Fruit fly (Drosophila melanogaster) whole organism, embryonic: ENCODE results near the gene ghi.

ENCODE experiments used
- Atf6 ChIP-seq: fragments of 200-800 bp; sonication (Bioruptor generic); IDR thresholded peaks from 2 replicates; pipeline ENCODE4 v1.3.6; 2022; ENCODE audit warnings: missing biosample characterization, missing genetic modification characterization
- CG10209 ChIP-seq: fragments of 200-800 bp; sonication (Bioruptor generic); optimal IDR thresholded peaks from 3 replicates; lab custom pipeline; 2017; ENCODE audit warnings: missing biosample characterization, mild to moderate bottlenecking, missing genetic modification characterization, missing genetic modification reagents
- CG10366 ChIP-seq: fragments of 200-800 bp; sonication (Bioruptor generic); IDR thresholded peaks from 2 replicates; pipeline ENCODE4 v1.3.6; 2022; ENCODE audit warnings: missing biosample characterization, missing genetic modification characterization
- CG13123 ChIP-seq: fragments of 200-800 bp; sonication (Bioruptor generic); optimal IDR thresholded peaks from 2 replicates; lab custom pipeline; 2016; ENCODE audit warnings: missing biosample characterization, missing genetic modification characterization
- CG13287 ChIP-seq: fragments of 200-800 bp; sonication (Bioruptor generic); IDR thresholded peaks from 2 replicates; pipeline ENCODE4 v1.3.6; 2022; ENCODE audit warnings: missing biosample characterization, missing genetic modification characterization; ENCODE audit not compliant: partially characterized antibody
- CG17186 ChIP-seq: fragments of 200-800 bp; sonication (Bioruptor generic); optimal IDR thresholded peaks from 3 replicates; lab custom pipeline; 2017; ENCODE audit warnings: missing biosample characterization, missing genetic modification reagents, missing genetic modification characterization
- CG1832 ChIP-seq: fragments of 200-800 bp; sonication (Bioruptor generic); optimal IDR thresholded peaks from 2 replicates; lab custom pipeline; 2017; ENCODE audit warnings: missing biosample characterization, mild to moderate bottlenecking, missing genetic modification characterization, inconsistent platforms
- CG2678 ChIP-seq: fragments of 200-800 bp; sonication (Bioruptor generic); optimal IDR thresholded peaks from 3 replicates; lab custom pipeline; 2019; ENCODE audit warnings: missing biosample characterization, mild to moderate bottlenecking, missing genetic modification characterization, moderate library complexity
- CG2712 ChIP-seq: fragments of 200-800 bp; optimal IDR thresholded peaks from 3 replicates; lab custom pipeline; 2019; ENCODE audit warnings: missing biosample characterization, mild to moderate bottlenecking, missing genetic modification characterization, moderate library complexity
- CG4617 ChIP-seq: fragments of 200-800 bp; sonication (Bioruptor generic); optimal IDR thresholded peaks from 3 replicates; lab custom pipeline; 2016; ENCODE audit warnings: missing biosample characterization, missing genetic modification characterization, borderline replicate concordance
- CG5180 ChIP-seq: fragments of 200-800 bp; sonication (Bioruptor generic); optimal IDR thresholded peaks from 3 replicates; lab custom pipeline; 2017; ENCODE audit warnings: missing biosample characterization, missing genetic modification characterization, mild to moderate bottlenecking, moderate library complexity, missing genetic modification reagents
- CG5245 ChIP-seq: fragments of 200-800 bp; sonication (Bioruptor generic); optimal IDR thresholded peaks from 3 replicates; lab custom pipeline; 2016; ENCODE audit warnings: missing biosample characterization, missing genetic modification characterization
- CG6683 ChIP-seq: fragments of 200-800 bp; sonication (Bioruptor generic); optimal IDR thresholded peaks from 2 replicates; lab custom pipeline; 2017; ENCODE audit warnings: missing biosample characterization, mild to moderate bottlenecking, missing genetic modification characterization, missing genetic modification reagents
- CG7839 ChIP-seq: fragments of 200-800 bp; sonication (Bioruptor generic); optimal IDR thresholded peaks from 3 replicates; lab custom pipeline; 2018; ENCODE audit warnings: missing biosample characterization, mild to moderate bottlenecking, missing genetic modification characterization, moderate library complexity
- CG7987 ChIP-seq: fragments of 200-800 bp; sonication (Bioruptor generic); optimal IDR thresholded peaks from 2 replicates; lab custom pipeline; 2018; ENCODE audit warnings: missing biosample characterization, mild to moderate bottlenecking, missing genetic modification characterization, moderate library complexity
- Dref ChIP-seq: fragments of 200-800 bp; sonication (Bioruptor generic); IDR thresholded peaks from 2 replicates; pipeline ENCODE4 v1.3.6; 2022; ENCODE audit warnings: missing biosample characterization, missing genetic modification characterization
- Eip74EF ChIP-seq, 2 experiments: fragments of 200-800 bp in 1 of 2; fragments of >200 bp in 1 of 2; sonication (Bioruptor generic) in 1 of 2; optimal IDR thresholded peaks; 2 replicates each; lab custom pipeline; 2017 to 2019; ENCODE audit warnings: missing biosample characterization in 2 of 2, missing genetic modification characterization in 2 of 2, mild to moderate bottlenecking in 1 of 2, moderate library complexity in 1 of 2
- GATAe ChIP-seq: fragments of 200-800 bp; sonication (Bioruptor generic); conservative IDR thresholded peaks from 2 replicates; pipeline ENCODE4 v1.3.6; 2022; ENCODE audit warnings: missing biosample characterization, missing genetic modification characterization
- HHEX ChIP-seq: fragments of 200-800 bp; sonication (Bioruptor generic); optimal IDR thresholded peaks from 3 replicates; lab custom pipeline; 2017; ENCODE audit warnings: missing biosample characterization, mild to moderate bottlenecking, missing genetic modification characterization, missing genetic modification reagents
- HLH3B ChIP-seq: fragments of 200-800 bp; sonication (Bioruptor generic); IDR thresholded peaks from 2 replicates; pipeline ENCODE4 v1.3.6; 2022; ENCODE audit warnings: missing biosample characterization, missing genetic modification characterization
- HLH4C ChIP-seq: fragments of 200-800 bp; sonication (Bioruptor generic); IDR thresholded peaks from 3 replicates; pipeline ENCODE4 v1.3.6; 2022; ENCODE audit warnings: missing biosample characterization, missing genetic modification characterization; ENCODE audit not compliant: partially characterized antibody
- Hsf ChIP-seq: fragments of 200-800 bp; sonication (Bioruptor generic); optimal IDR thresholded peaks from 3 replicates; lab custom pipeline; 2016; ENCODE audit warnings: missing biosample characterization, missing genetic modification characterization
- Jarid2 ChIP-seq: fragments of 200-800 bp; sonication (Bioruptor generic); optimal IDR thresholded peaks from 3 replicates; lab custom pipeline; 2017; ENCODE audit warnings: mild to moderate bottlenecking, missing biosample characterization, missing genetic modification reagents, missing genetic modification characterization
- MBD-R2 ChIP-seq: fragments of 200-800 bp; sonication (Bioruptor generic); IDR thresholded peaks from 2 replicates; pipeline ENCODE4 v1.3.6; 2022; ENCODE audit warnings: missing biosample characterization, missing genetic modification characterization
- Ptx1 ChIP-seq: fragments of 200-800 bp; sonication (Bioruptor generic); IDR thresholded peaks from 2 replicates; pipeline ENCODE4 v1.3.6; 2022; ENCODE audit warnings: missing biosample characterization, missing genetic modification characterization
- Rx ChIP-seq: fragments of 200-800 bp; sonication (Bioruptor generic); IDR thresholded peaks from 2 replicates; pipeline ENCODE4 v1.3.6; 2022; ENCODE audit warnings: missing biosample characterization, missing genetic modification characterization
- Sox100B ChIP-seq: fragments of 200-800 bp; sonication (Bioruptor generic); optimal IDR thresholded peaks from 3 replicates; lab custom pipeline; 2018; ENCODE audit warnings: missing biosample characterization, mild to moderate bottlenecking, missing genetic modification characterization
- Sox102F ChIP-seq: fragments of 200-800 bp; sonication (Bioruptor generic); optimal IDR thresholded peaks from 2 replicates; lab custom pipeline; 2018; ENCODE audit warnings: missing biosample characterization, mild to moderate bottlenecking, missing genetic modification characterization, moderate library complexity
- Sry-β ChIP-seq: fragments of 200-800 bp; sonication (Bioruptor generic); optimal IDR thresholded peaks from 2 replicates; lab custom pipeline; 2018; ENCODE audit warnings: missing biosample characterization, mild to moderate bottlenecking, missing genetic modification characterization, moderate library complexity
- Usf ChIP-seq: fragments of 200-800 bp; sonication (Bioruptor generic); optimal IDR thresholded peaks from 2 replicates; lab custom pipeline; 2017; ENCODE audit warnings: missing genotype, missing biosample characterization, missing genetic modification characterization
- YL-1 ChIP-seq: fragments of 200-800 bp; sonication (Bioruptor generic); optimal IDR thresholded peaks from 3 replicates; lab custom pipeline; 2017; ENCODE audit warnings: missing biosample characterization, mild to moderate bottlenecking, missing genetic modification characterization
- ase ChIP-seq: fragments of 200-800 bp; sonication (Bioruptor generic); IDR thresholded peaks from 3 replicates; pipeline ENCODE4 v1.3.6; 2022; ENCODE audit warnings: missing biosample characterization, missing genetic modification characterization
- az2 ChIP-seq: fragments of 200-800 bp; sonication (Bioruptor generic); optimal IDR thresholded peaks from 3 replicates; lab custom pipeline; 2016; ENCODE audit warnings: missing biosample characterization, missing genetic modification characterization
- cas ChIP-seq: fragments of 200-800 bp; sonication (Bioruptor generic); IDR thresholded peaks from 2 replicates; pipeline ENCODE4 v1.3.6; 2022; ENCODE audit warnings: missing biosample characterization, missing genetic modification characterization
- chif ChIP-seq, 2 experiments: fragments of 200-800 bp; sonication (Bioruptor generic); optimal IDR thresholded peaks; 3 replicates each; lab custom pipeline; 2016; ENCODE audit warnings: missing biosample characterization in 2 of 2, missing genetic modification characterization in 2 of 2
- disco-r ChIP-seq: fragments of 200-800 bp; sonication (Bioruptor generic); optimal IDR thresholded peaks from 2 replicates; lab custom pipeline; 2016; ENCODE audit warnings: missing biosample characterization, missing genetic modification characterization
- grau ChIP-seq: fragments of 200-800 bp; optimal IDR thresholded peaks from 3 replicates; lab custom pipeline; 2019; ENCODE audit warnings: missing biosample characterization, mild to moderate bottlenecking, missing genetic modification characterization, moderate library complexity
- h ChIP-seq: fragments of >200 bp; optimal IDR thresholded peaks from 2 replicates; lab custom pipeline; 2017
- kah ChIP-seq: fragments of 200-800 bp; sonication (Bioruptor generic); optimal IDR thresholded peaks from 2 replicates; lab custom pipeline; 2018; ENCODE audit warnings: missing biosample characterization, mild to moderate bottlenecking, missing genetic modification characterization
- lilli ChIP-seq: fragments of 200-800 bp; sonication (Bioruptor generic); optimal IDR thresholded peaks from 3 replicates; lab custom pipeline; 2016; ENCODE audit warnings: missing biosample characterization, missing genetic modification characterization
- luna ChIP-seq: fragments of 200-800 bp; sonication (Bioruptor generic); optimal IDR thresholded peaks from 2 replicates; lab custom pipeline; 2016; ENCODE audit warnings: missing biosample characterization, missing genetic modification characterization
- p53 ChIP-seq: fragments of 200-800 bp; sonication (Bioruptor generic); optimal IDR thresholded peaks from 2 replicates; lab custom pipeline; 2016; ENCODE audit warnings: missing biosample characterization, missing genetic modification characterization
- pita ChIP-seq: fragments of 200-800 bp; sonication (Bioruptor generic); optimal IDR thresholded peaks from 2 replicates; lab custom pipeline; 2017; ENCODE audit warnings: missing biosample characterization, mild to moderate bottlenecking, missing genetic modification characterization
- pnt ChIP-seq: fragments of 200-800 bp; sonication (Bioruptor generic); optimal IDR thresholded peaks from 3 replicates; lab custom pipeline; 2016; ENCODE audit warnings: missing biosample characterization, missing genetic modification characterization
- slbo ChIP-seq: fragments of 200-800 bp; sonication (Bioruptor generic); IDR thresholded peaks from 2 replicates; pipeline ENCODE4 v1.3.6; 2022; ENCODE audit warnings: missing biosample characterization, missing genetic modification characterization
- sna ChIP-seq: fragments of 200-800 bp; sonication (Bioruptor generic); IDR thresholded peaks from 2 replicates; pipeline ENCODE4 v1.3.6; 2022; ENCODE audit warnings: missing biosample characterization, missing genetic modification characterization; ENCODE audit not compliant: partially characterized antibody
- ssp ChIP-seq: fragments of 200-800 bp; sonication (Bioruptor generic); IDR thresholded peaks from 2 replicates; pipeline ENCODE4 v1.3.6; 2022; ENCODE audit warnings: missing biosample characterization, missing genetic modification characterization
- stc ChIP-seq: fragments of 200-800 bp; sonication (Bioruptor generic); IDR thresholded peaks from 2 replicates; pipeline ENCODE4 v1.3.6; 2022; ENCODE audit warnings: missing biosample characterization, missing genetic modification characterization

ghi gene

DNA sequence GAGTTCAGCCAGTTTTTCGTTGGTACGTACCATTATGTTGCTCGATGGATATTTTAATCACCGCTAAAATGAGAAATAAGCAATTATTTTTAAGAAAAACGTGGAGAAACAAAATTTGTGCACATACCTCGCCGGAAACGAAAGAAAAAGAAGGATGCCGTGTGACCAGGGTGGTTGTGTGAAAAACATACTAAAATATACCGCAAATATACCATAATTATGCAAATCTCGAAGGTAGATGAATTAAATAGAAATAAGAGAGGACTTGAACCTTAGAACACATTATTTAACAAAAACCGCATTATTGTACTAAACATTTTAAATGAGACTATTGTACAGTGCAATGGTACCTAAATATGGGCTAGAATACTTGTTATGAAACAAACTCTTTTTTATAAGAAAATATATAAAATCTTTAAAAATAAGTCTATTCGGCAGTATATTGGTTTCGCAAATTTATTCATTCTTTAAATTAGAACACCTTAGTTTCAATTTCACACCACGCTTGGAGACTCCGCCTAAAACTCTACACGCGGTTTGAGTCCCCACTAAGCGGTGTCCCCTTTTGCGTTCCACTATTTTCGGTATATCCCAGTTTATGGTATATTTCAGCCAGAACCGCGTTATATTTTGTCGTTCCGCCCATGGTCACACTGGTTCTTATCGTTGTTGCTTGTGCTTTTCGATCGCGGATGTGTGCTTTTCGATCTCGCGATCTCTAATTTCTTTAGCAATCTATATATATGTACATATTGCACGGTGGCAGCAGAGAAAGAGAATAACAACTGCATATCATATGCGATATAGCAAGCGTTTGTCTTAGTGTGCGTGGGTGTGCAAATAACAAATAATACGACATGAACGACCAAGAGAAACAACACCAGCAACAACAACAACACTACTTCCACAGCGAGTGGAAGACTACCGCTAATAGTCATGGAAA is 21.7 kb upstream of the ghi start, which contains the start of the genes RpS17 and MTF-1 (continued):
- TF ChIP-seq CG13287 (GFP tag; lab: Robert Waterston, UW) (peak; percentile 61; the same call in 1 of the 2 replicates), Rx (GFP tag; lab: Robert Waterston, UW) (0 out of 2 replicates have a peak, but pooled peaks have one; percentile 22), stc (GFP tag; lab: Robert Waterston, UW) (peak; percentile 10; the same call in 1 of the 2 replicates), slbo (GFP tag; lab: Robert Waterston, UW) (peak; percentile 53), YL-1 (GFP tag; lab: Kevin White, UChicago) (peak; percentile 83), Eip74EF (GFP tag; optimal IDR thresholded peaks at IDR 0.05; lab: Kevin White, UChicago) (peak in 1 of 2 experiments; percentile 73), CG7839 (tag; lab: Kevin White, UChicago) (peak; percentile 37), HHEX (peak; percentile 68), CG4617 (GFP tag; lab: Kevin White, UChicago) (peak; percentile 60), h (lab: Kevin White, UChicago) (no peak), lilli (no peak), Sox102F (GFP tag; lab: Kevin White, UChicago) (no peak), az2 (peak; percentile 16)

DNA sequence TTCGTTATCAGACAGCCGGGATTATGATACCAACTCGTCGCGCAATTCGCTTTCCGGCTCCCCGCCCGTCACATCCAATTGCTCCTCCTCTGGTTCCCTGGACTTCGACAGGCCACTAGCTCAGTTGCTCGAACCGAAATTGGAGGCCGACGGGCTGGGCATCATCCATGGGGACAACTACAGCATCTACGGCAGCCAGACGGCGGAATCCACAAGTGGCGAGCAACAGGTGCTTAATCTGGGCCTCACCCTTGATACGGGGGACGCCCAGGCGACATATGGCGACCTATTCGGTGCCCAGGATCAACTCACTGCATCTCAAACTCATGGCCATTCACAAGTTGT is 21.1 kb upstream of the ghi start:
- 0 out of 2 replicates have a peak, but pooled peaks have one; percentile 16 for TF ChIP-seq Atf6
- TF ChIP-seq pita (GFP tag; lab: Kevin White, UChicago), result no peak
- no peak for TF ChIP-seq CG2712 (tag; lab: Kevin White, UChicago)
- TF ChIP-seq grau (tag; lab: Kevin White, UChicago), result no peak
- TF ChIP-seq HLH4C, result 0 out of 3 replicates have a peak, but pooled peaks have one; percentile 48
- TF ChIP-seq p53 (GFP tag; lab: Kevin White, UChicago), result no peak
- TF ChIP-seq CG5180 (GFP tag; lab: Kevin White, UChicago), result no peak
- TF ChIP-seq cas (GFP tag; lab: Robert Waterston, UW), result 0 out of 2 replicates have a peak, but pooled peaks have one; percentile 23
- TF ChIP-seq CG2678 (tag; lab: Kevin White, UChicago), result no peak
- TF ChIP-seq Sox100B, result no peak
- no peak for TF ChIP-seq Usf (GFP tag; lab: Kevin White, UChicago)
- TF ChIP-seq CG10366, result no peak
- TF ChIP-seq sna (GFP tag; lab: Robert Waterston, UW), result no peak
- no peak for TF ChIP-seq CG5245 (GFP tag; lab: Kevin White, UChicago)
- TF ChIP-seq CG6683 (GFP tag; lab: Kevin White, UChicago), result no peak
- TF ChIP-seq HLH3B (GFP tag; lab: Robert Waterston, UW), result no peak
- TF ChIP-seq CG7987 (GFP tag; lab: Kevin White, UChicago), result no peak
- no peak for TF ChIP-seq Jarid2 (GFP tag; lab: Kevin White, UChicago)
- no peak for TF ChIP-seq Hsf
- TF ChIP-seq CG10209 (GFP tag; lab: Kevin White, UChicago), result no peak
- no peak for TF ChIP-seq Ptx1 (GFP tag; lab: Robert Waterston, UW)
- no peak for TF ChIP-seq disco-r (GFP tag; lab: Kevin White, UChicago)
- no peak for TF ChIP-seq chif (GFP tag; optimal IDR thresholded peaks at IDR 0.05; lab: Kevin White, UChicago)
- no peak for TF ChIP-seq ase (GFP tag; lab: Robert Waterston, UW)
- TF ChIP-seq kah (GFP tag; lab: Kevin White, UChicago), result peak; percentile 70
- TF ChIP-seq luna (GFP tag; lab: Kevin White, UChicago), result no peak
- no peak for TF ChIP-seq Dref
- TF ChIP-seq Sry-β (GFP tag; lab: Kevin White, UChicago), result no peak
- no peak for TF ChIP-seq MBD-R2 (GFP tag; lab: Robert Waterston, UW)
- no peak for TF ChIP-seq CG1832 (GFP tag; lab: Kevin White, UChicago)
- TF ChIP-seq GATAe (GFP tag; lab: Robert Waterston, UW), result peak; percentile 14; the same call in 1 of the 2 replicates
- no peak for TF ChIP-seq CG17186
- no peak for TF ChIP-seq pnt
- TF ChIP-seq CG13123 (GFP tag; lab: Kevin White, UChicago), result no peak
- TF ChIP-seq ssp, result no peak
